Fruit fly (Drosophila melanogaster): Measurements from ENCODE around the gene Prp4k.

Gene Prp4k

dm6 chr3L:211200-211599 is at the start of gene Prp4k (continued):
- TF ChIP-seq gfzf (GFP tag; optimal IDR thresholded peaks at IDR 0.05) (peak; percentile 67), Aef1 (GFP tag; IDR thresholded peaks at IDR 0.05) (no peak), CG9797 (GFP tag; optimal IDR thresholded peaks at IDR 0.05) (peak; percentile 62), Abd-B (GFP tag; optimal IDR thresholded peaks at IDR 0.05) (no peak), dmrt99B (tag; optimal IDR thresholded peaks at IDR 0.05) (no peak), CG10274 (GFP tag; optimal IDR thresholded peaks at IDR 0.05) (no peak), trem (tag; optimal IDR thresholded peaks at IDR 0.05) (peak; percentile 41), CG3065 (GFP tag; optimal IDR thresholded peaks at IDR 0.05) (no peak), Deaf1 (tag; optimal IDR thresholded peaks at IDR 0.05) (peak; percentile 58), mam (GFP tag; optimal IDR thresholded peaks at IDR 0.05) (no peak), tll (GFP tag; optimal IDR thresholded peaks at IDR 0.05) (no peak), kay (GFP tag; optimal IDR thresholded peaks at IDR 0.05) (no peak), Max (GFP tag; optimal IDR thresholded peaks at IDR 0.05) (no peak), oc (tag; optimal IDR thresholded peaks at IDR 0.05) (no peak), pan (optimal IDR thresholded peaks at IDR 0.05) (no peak), pan (GFP tag; optimal IDR thresholded peaks at IDR 0.05 in 1 of 2, IDR thresholded peaks at IDR 0.05 in 1 of 2) (no peak), psq (GFP tag; optimal IDR thresholded peaks at IDR 0.05) (no peak), CG3407 (GFP tag; optimal IDR thresholded peaks at IDR 0.05) (no peak), Hmx (GFP tag; optimal IDR thresholded peaks at IDR 0.05) (no peak), YL-1 (GFP tag; optimal IDR thresholded peaks at IDR 0.05) (peak; percentile 72), CG6175 (GFP tag; IDR thresholded peaks at IDR 0.05) (0 out of 3 replicates have a peak, but pooled peaks have one; percentile 11), CTCF (GFP tag; optimal IDR thresholded peaks at IDR 0.05) (peak; percentile 0), repo (GFP tag; optimal IDR thresholded peaks at IDR 0.05) (no peak), CG12942 (GFP tag; optimal IDR thresholded peaks at IDR 0.05) (no peak), CG2120 (GFP tag; optimal IDR thresholded peaks at IDR 0.05) (no peak), CG33557 (GFP tag; optimal IDR thresholded peaks at IDR 0.05) (no peak), bsh (GFP tag; optimal IDR thresholded peaks at IDR 0.05) (no peak), run (tag; optimal IDR thresholded peaks at IDR 0.05) (no peak), NK7.1 (GFP tag; optimal IDR thresholded peaks at IDR 0.05) (no peak), MBD-R2 (GFP tag; IDR thresholded peaks at IDR 0.05) (peak; percentile 61), CG12219 (GFP tag; optimal IDR thresholded peaks at IDR 0.05) (no peak), CG14965 (GFP tag; optimal IDR thresholded peaks at IDR 0.05; ENCODE audit: borderline replicate concordance) (no peak), crp (GFP tag; optimal IDR thresholded peaks at IDR 0.05) (no peak), MESR4 (GFP tag; optimal IDR thresholded peaks at IDR 0.05) (peak; percentile 97), sqz (GFP tag; optimal IDR thresholded peaks at IDR 0.05) (no peak), Side (GFP tag; optimal IDR thresholded peaks at IDR 0.05) (no peak), zf30C (GFP tag; optimal IDR thresholded peaks at IDR 0.05) (no peak), Dp (GFP tag; optimal IDR thresholded peaks at IDR 0.05) (peak; percentile 4), CG3838 (GFP tag; optimal IDR thresholded peaks at IDR 0.05) (no peak), bab2 (GFP tag; optimal IDR thresholded peaks at IDR 0.05) (no peak), crol (GFP tag; IDR thresholded peaks at IDR 0.05) (peak; percentile 42; the same call in 1 of the 2 replicates), Lhr (GFP tag; optimal IDR thresholded peaks at IDR 0.05) (no peak), CG33213 (GFP tag; optimal IDR thresholded peaks at IDR 0.05) (no peak), Opbp (GFP tag; IDR thresholded peaks at IDR 0.05; ENCODE audit: partially characterized antibody) (0 out of 3 replicates have a peak, but pooled peaks have one; percentile 41), Atf6 (GFP tag; IDR thresholded peaks at IDR 0.05) (no peak), nmo (GFP tag; optimal IDR thresholded peaks at IDR 0.05) (no peak), sima (GFP tag; optimal IDR thresholded peaks at IDR 0.05) (no peak), mld (GFP tag; IDR thresholded peaks at IDR 0.05; ENCODE audit: partially characterized antibody) (no peak), Med (GFP tag) (peak; percentile 70), Drgx (GFP tag; IDR thresholded peaks at IDR 0.05) (no peak), hb (GFP tag; IDR thresholded peaks at IDR 0.05; ENCODE audit: partially characterized antibody) (no peak)

Data from whole organism, embryonic.